Worm (Caenorhabditis elegans) whole organism, L4 larva: Measurements from ENCODE around the gene grwd-1.

Experiments used
- F10B5.3 ChIP-seq: sonication (generic microtip); optimal IDR thresholded peaks from 2 replicates; lab custom pipeline; 2016; ENCODE audit warnings: mild to moderate bottlenecking, missing genetic modification characterization, missing compliant biosample characterization
- ama-1 ChIP-seq: fragments of 150-350 bp; optimal IDR thresholded peaks from 2 replicates; lab custom pipeline; 2014; ENCODE audit warnings: inconsistent platforms, mixed read lengths
- ces-1 ChIP-seq: fragments of 150-350 bp; sonication (generic microtip); optimal IDR thresholded peaks from 4 replicates; lab custom pipeline; 2014; ENCODE audit warnings: missing biosample characterization, missing genetic modification reagents, missing genetic modification characterization
- dmd-6 ChIP-seq: fragments of 200-800 bp; sonication (Bioruptor generic); IDR thresholded peaks from 2 replicates; pipeline ENCODE4 v1.3.6; 2022; ENCODE audit warnings: missing genetic modification reagents, missing genetic modification characterization, missing compliant biosample characterization
- lir-3 ChIP-seq: sonication (generic microtip); optimal IDR thresholded peaks from 2 replicates; lab custom pipeline; 2016; ENCODE audit warnings: mild to moderate bottlenecking, missing genetic modification characterization, missing compliant biosample characterization
- nhr-11 ChIP-seq: fragments of 150-350 bp; optimal IDR thresholded peaks from 2 replicates; lab custom pipeline; 2014; ENCODE audit warnings: missing biosample characterization, missing genetic modification characterization
- nhr-237 ChIP-seq: sonication (generic microtip); optimal IDR thresholded peaks from 2 replicates; lab custom pipeline; 2017; ENCODE audit warnings: missing biosample characterization, missing genetic modification characterization
- nhr-6 ChIP-seq: fragments of 150-350 bp; optimal IDR thresholded peaks from 2 replicates; lab custom pipeline; 2014; ENCODE audit warnings: missing biosample characterization, missing genetic modification characterization

DNA sequence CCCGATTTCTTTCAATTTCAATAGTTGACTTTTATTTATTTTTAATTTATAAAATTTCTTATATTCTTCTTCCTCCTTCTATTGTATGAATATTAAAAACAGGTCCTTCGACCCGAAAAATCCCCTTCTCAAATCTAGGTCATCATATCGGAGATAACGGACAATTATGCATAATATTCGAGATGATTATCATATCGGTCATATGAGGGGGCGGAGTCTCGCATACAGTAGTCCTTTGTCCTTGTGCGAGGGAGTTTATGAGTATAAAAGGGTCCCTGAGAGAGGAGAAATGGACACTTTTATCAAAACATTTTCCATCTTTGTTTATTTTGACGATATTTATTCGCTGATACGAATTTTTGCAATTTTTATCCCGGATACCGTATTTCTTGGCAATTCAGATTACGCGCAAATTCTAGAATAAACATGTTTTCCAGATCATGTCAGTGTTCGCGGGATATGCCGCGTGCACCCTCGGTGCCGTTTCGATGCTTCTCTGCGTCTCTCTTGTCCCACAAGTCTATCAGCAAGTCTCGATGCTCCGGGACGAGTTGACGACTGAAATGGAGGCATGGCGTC, 46.3 kb upstream of the grwd-1 start, which contains the start of gene dpy-17:
- TF ChIP-seq nhr-237 (tag; lab: Kevin White, UChicago) (no peak), nhr-11 (tag; lab: Kevin White, UChicago) (no peak), F10B5.3 (tag; lab: Kevin White, UChicago) (no peak), nhr-6 (no peak), dmd-6 (GFP tag; lab: Robert Waterston, UW) (no peak), ama-1 (lab: Kevin White, UChicago) (no peak), lir-3 (tag; lab: Kevin White, UChicago) (no peak), ces-1 (no peak)
